Worm (Caenorhabditis elegans) whole organism, L4 larva: ENCODE data around the gene sra-32.

ENCODE experiments used
- T26A8.4 ChIP-seq: fragments of 200-800 bp; sonication (Bioruptor generic); IDR thresholded peaks from 2 replicates; pipeline ENCODE4 v1.3.6; 2022; ENCODE audit warnings: missing genetic modification characterization, missing compliant biosample characterization
- Y5F2A.4 ChIP-seq: fragments of 200-800 bp; sonication (Bioruptor generic); optimal IDR thresholded peaks from 2 replicates; lab custom pipeline; 2018; ENCODE audit warnings: mild to moderate bottlenecking, missing genetic modification characterization, missing compliant biosample characterization
- aha-1 ChIP-seq: fragments of 150-350 bp; peaks from one replicate; lab custom pipeline; 2014; ENCODE audit warnings: missing biosample characterization, missing genetic modification characterization
- ama-1 ChIP-seq: fragments of 150-350 bp; optimal IDR thresholded peaks from 2 replicates; lab custom pipeline; 2014; ENCODE audit warnings: inconsistent platforms, mixed read lengths
- ceh-28 ChIP-seq: fragments of 150-350 bp; optimal IDR thresholded peaks from 2 replicates; lab custom pipeline; 2014; ENCODE audit warnings: missing biosample characterization, missing genetic modification reagents, missing genetic modification characterization
- ceh-32 ChIP-seq: sonication (generic microtip); optimal IDR thresholded peaks from 2 replicates; lab custom pipeline; 2016; ENCODE audit warnings: mild to moderate bottlenecking, missing genetic modification characterization, missing compliant biosample characterization; ENCODE audit not compliant: poor library complexity
- ceh-44 ChIP-seq: fragments of 200-800 bp; sonication (Bioruptor generic); IDR thresholded peaks from 2 replicates; pipeline ENCODE4 v1.3.6; 2022; ENCODE audit warnings: missing genetic modification reagents, missing genetic modification characterization, missing compliant biosample characterization
- daf-12 ChIP-seq: fragments of 150-350 bp; optimal IDR thresholded peaks from 2 replicates; lab custom pipeline; 2014; ENCODE audit warnings: missing biosample characterization, missing genetic modification reagents, missing genetic modification characterization
- dmd-9 ChIP-seq: fragments of 200-800 bp; sonication (Bioruptor generic); IDR thresholded peaks from 2 replicates; pipeline ENCODE4 v1.3.6; 2022; ENCODE audit warnings: missing genetic modification reagents, missing genetic modification characterization, missing compliant biosample characterization
- duxl-1 ChIP-seq: sonication (generic microtip); optimal IDR thresholded peaks from 2 replicates; lab custom pipeline; 2016; ENCODE audit warnings: mild to moderate bottlenecking, missing genetic modification characterization, moderate library complexity, missing compliant biosample characterization; ENCODE audit not compliant: poor library complexity
- dve-1 ChIP-seq: sonication (generic microtip); optimal IDR thresholded peaks from 2 replicates; lab custom pipeline; 2017; ENCODE audit warnings: antibody characterized with exemption, mild to moderate bottlenecking, missing genetic modification characterization, missing compliant biosample characterization; ENCODE audit not compliant: insufficient read depth
- egl-43 ChIP-seq: fragments of 200-800 bp; sonication (Bioruptor generic); IDR thresholded peaks from 2 replicates; pipeline ENCODE4 v1.3.6; 2022; ENCODE audit warnings: missing genetic modification reagents, missing genetic modification characterization, missing compliant biosample characterization
- hif-1 ChIP-seq, 2 experiments: sonication (generic microtip); optimal IDR thresholded peaks; 2 replicates each; lab custom pipeline; 2016 to 2017; ENCODE audit warnings: missing compliant biosample characterization in 2 of 2, missing genetic modification characterization in 2 of 2, missing genetic modification reagents in 2 of 2, missing genotype in 2 of 2, mild to moderate bottlenecking in 1 of 2
- hlh-11 ChIP-seq: fragments of 200-800 bp; sonication (Bioruptor generic); optimal IDR thresholded peaks from 2 replicates; lab custom pipeline; 2018; ENCODE audit warnings: mild to moderate bottlenecking, missing genetic modification characterization, missing compliant biosample characterization
- hlh-30 ChIP-seq: sonication (generic microtip); optimal IDR thresholded peaks from 2 replicates; lab custom pipeline; 2017; ENCODE audit warnings: antibody characterized with exemption, mild to moderate bottlenecking, missing genetic modification characterization, missing compliant biosample characterization; ENCODE audit not compliant: insufficient read depth
- jun-1 ChIP-seq: fragments of 150-350 bp; optimal IDR thresholded peaks from 2 replicates; lab custom pipeline; 2014; ENCODE audit warnings: missing biosample characterization, missing genetic modification reagents, missing genetic modification characterization
- lim-7 ChIP-seq: fragments of 200-800 bp; sonication (Bioruptor generic); IDR thresholded peaks from 2 replicates; pipeline ENCODE4 v1.3.6; 2022; ENCODE audit warnings: missing genetic modification characterization, missing compliant biosample characterization
- lin-29 ChIP-seq: fragments of 200-800 bp; sonication (Bioruptor generic); IDR thresholded peaks from 2 replicates; pipeline ENCODE4 v1.3.6; 2022; ENCODE audit warnings: missing genetic modification reagents, missing genetic modification characterization, missing compliant biosample characterization
- lin-39 ChIP-seq: fragments of 150-350 bp; optimal IDR thresholded peaks from 2 replicates; lab custom pipeline; 2014; ENCODE audit warnings: missing biosample characterization, missing genetic modification reagents, missing genetic modification characterization
- madf-9 ChIP-seq: fragments of 200-800 bp; sonication (Bioruptor generic); conservative IDR thresholded peaks from 2 replicates; pipeline ENCODE4 v1.3.6; 2022; ENCODE audit warnings: missing genetic modification reagents, missing genetic modification characterization, missing compliant biosample characterization
- mdl-1 ChIP-seq, 2 experiments: fragments of 150-350 bp in 1 of 2; sonication (generic microtip) in 1 of 2; optimal IDR thresholded peaks; 2 replicates each; lab custom pipeline; 2014 to 2017; ENCODE audit warnings: missing biosample characterization in 2 of 2, missing genetic modification characterization in 2 of 2
- mxl-3 ChIP-seq: fragments of 200-800 bp; sonication (Bioruptor generic); optimal IDR thresholded peaks from 2 replicates; lab custom pipeline; 2018; ENCODE audit warnings: mild to moderate bottlenecking, missing genetic modification characterization, missing compliant biosample characterization
- nhr-102 ChIP-seq: sonication (generic microtip); optimal IDR thresholded peaks from 2 replicates; lab custom pipeline; 2016; ENCODE audit warnings: mild to moderate bottlenecking, missing genetic modification characterization, moderate library complexity, missing compliant biosample characterization
- nhr-11 ChIP-seq: fragments of 150-350 bp; optimal IDR thresholded peaks from 2 replicates; lab custom pipeline; 2014; ENCODE audit warnings: missing biosample characterization, missing genetic modification characterization
- nhr-25 ChIP-seq: sonication (generic microtip); optimal IDR thresholded peaks from 2 replicates; lab custom pipeline; 2017; ENCODE audit warnings: missing genetic modification characterization, mild to moderate bottlenecking, missing compliant biosample characterization, antibody characterized with exemption, moderate library complexity, borderline replicate concordance; ENCODE audit not compliant: insufficient read depth
- nhr-28 ChIP-seq: fragments of 150-350 bp; optimal IDR thresholded peaks from 2 replicates; lab custom pipeline; 2014; ENCODE audit warnings: missing biosample characterization, missing genetic modification characterization
- nhr-41 ChIP-seq: fragments of 200-800 bp; sonication (Bioruptor generic); IDR thresholded peaks from 2 replicates; pipeline ENCODE4 v1.3.6; 2022; ENCODE audit warnings: missing genetic modification reagents, missing genetic modification characterization, missing compliant biosample characterization
- nhr-42 ChIP-seq: fragments of 200-800 bp; sonication (Bioruptor generic); IDR thresholded peaks from 2 replicates; pipeline ENCODE4 v1.3.6; 2022; ENCODE audit warnings: missing genetic modification characterization, missing compliant biosample characterization
- nhr-77 ChIP-seq: fragments of 150-350 bp; optimal IDR thresholded peaks from 2 replicates; lab custom pipeline; 2014; ENCODE audit warnings: missing biosample characterization, missing genetic modification characterization
- pha-4 ChIP-seq, 2 experiments: fragments of 150-350 bp in 1 of 2; fragments of 200-800 bp in 1 of 2; sonication (Bioruptor generic) in 1 of 2; IDR thresholded peaks in 1 of 2; optimal IDR thresholded peaks in 1 of 2; 2 replicates each; pipeline versions ENCODE4 v1.3.6 to Lab custom; 2014 to 2022; ENCODE audit warnings: missing genetic modification characterization in 2 of 2, missing genetic modification reagents in 2 of 2, missing biosample characterization in 1 of 2, missing compliant biosample characterization in 1 of 2
- php-3 ChIP-seq: fragments of 200-800 bp; sonication (Bioruptor generic); IDR thresholded peaks from 2 replicates; pipeline ENCODE4 v1.3.6; 2022; ENCODE audit warnings: missing genetic modification reagents, missing genetic modification characterization, missing compliant biosample characterization
- pqm-1 ChIP-seq: sonication (generic microtip); optimal IDR thresholded peaks from 2 replicates; lab custom pipeline; 2017; ENCODE audit warnings: missing biosample characterization, missing genetic modification characterization
- saeg-2 ChIP-seq: fragments of 200-800 bp; sonication (Bioruptor generic); IDR thresholded peaks from 2 replicates; pipeline ENCODE4 v1.3.6; 2022; ENCODE audit warnings: missing genetic modification reagents, missing genetic modification characterization, missing compliant biosample characterization
- spr-3 ChIP-seq: fragments of 200-800 bp; sonication (Bioruptor generic); optimal IDR thresholded peaks from 2 replicates; lab custom pipeline; 2018; ENCODE audit warnings: mild to moderate bottlenecking, missing genetic modification characterization, missing compliant biosample characterization
- tra-1 ChIP-seq: fragments of 200-800 bp; sonication (Bioruptor generic); IDR thresholded peaks from 2 replicates; pipeline ENCODE4 v1.3.6; 2022; ENCODE audit warnings: missing genetic modification reagents, missing genetic modification characterization, missing compliant biosample characterization
- unc-62 ChIP-seq, 3 experiments: fragments of 150-350 bp in 1 of 3; sonication (generic microtip); optimal IDR thresholded peaks in 2 of 3; peaks in 1 of 3; 1 replicate in 1 of 3; 2 replicates in 2 of 3; lab custom pipeline; 2014 to 2017; ENCODE audit warnings: missing biosample characterization in 3 of 3, missing genetic modification characterization in 3 of 3, missing genetic modification reagents in 3 of 3, missing genotype in 1 of 3
- vab-7 ChIP-seq: fragments of 200-800 bp; sonication (Bioruptor generic); IDR thresholded peaks from 2 replicates; pipeline ENCODE4 v1.3.6; 2022; ENCODE audit warnings: missing genetic modification reagents, missing genetic modification characterization, missing compliant biosample characterization
- zfp-3 ChIP-seq: fragments of 200-800 bp; sonication (Bioruptor generic); conservative IDR thresholded peaks from 2 replicates; pipeline ENCODE4 v1.3.6; 2022; ENCODE audit warnings: missing genetic modification reagents, missing genetic modification characterization, missing compliant biosample characterization
- zip-11 ChIP-seq: fragments of 200-800 bp; sonication (Bioruptor generic); IDR thresholded peaks from 2 replicates; pipeline ENCODE4 v1.3.6; 2022; ENCODE audit warnings: missing genetic modification characterization, missing compliant biosample characterization
- ztf-11 ChIP-seq: fragments of 150-350 bp; optimal IDR thresholded peaks from 2 replicates; lab custom pipeline; 2014; ENCODE audit warnings: missing biosample characterization, missing genetic modification characterization
- ztf-7 ChIP-seq: fragments of 150-350 bp; optimal IDR thresholded peaks from 2 replicates; lab custom pipeline; 2014; ENCODE audit warnings: missing biosample characterization, missing genetic modification characterization

Gene sra-32

DNA sequence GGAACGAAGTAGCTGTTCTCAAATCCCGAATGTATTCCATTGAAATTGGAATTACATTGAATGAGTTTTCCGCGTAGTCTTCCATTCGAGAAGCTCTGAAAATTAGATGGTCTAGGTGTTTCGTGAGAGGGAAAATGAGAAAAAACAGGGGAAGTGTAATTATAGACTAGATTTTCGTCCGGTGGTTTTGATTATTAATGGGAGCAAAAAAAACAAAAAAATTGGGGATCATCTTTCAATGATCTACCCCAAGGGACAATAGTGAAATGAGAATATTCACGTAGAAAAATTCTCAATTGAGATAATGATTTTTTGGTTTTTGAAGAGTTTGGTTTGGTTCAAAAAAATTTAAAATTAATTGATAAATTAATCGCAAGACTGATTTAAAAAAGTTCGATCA, at the start of gene sra-32:
Gene sra-32, minus strand, starts transcription at position 101 of the 400 bp plus-strand sequence.
- TF ChIP-seq ceh-44 (GFP tag; lab: Robert Waterston, UW) (no peak), dve-1 (tag; lab: Kevin White, UChicago) (no peak), hlh-11 (tag; lab: Kevin White, UChicago) (no peak), pqm-1 (tag; lab: Kevin White, UChicago) (no peak), lin-39 (no peak), mxl-3 (GFP tag; lab: Kevin White, UChicago) (no peak), nhr-77 (tag; lab: Kevin White, UChicago) (no peak), jun-1 (tag; lab: Kevin White, UChicago) (no peak), pha-4 (GFP tag; IDR thresholded peaks at IDR 0.05; lab: Robert Waterston, UW) (no peak), pha-4 (tag; optimal IDR thresholded peaks at IDR 0.05; lab: Kevin White, UChicago) (no peak), zfp-3 (GFP tag; lab: Robert Waterston, UW) (no peak), nhr-25 (tag; lab: Kevin White, UChicago) (no peak), vab-7 (no peak), mdl-1 (tag; optimal IDR thresholded peaks at IDR 0.05; lab: Kevin White, UChicago) (no peak), ceh-32 (tag; lab: Kevin White, UChicago) (no peak), duxl-1 (tag; lab: Kevin White, UChicago) (no peak), php-3 (GFP tag; lab: Robert Waterston, UW) (no peak), madf-9 (no peak), zip-11 (GFP tag; lab: Robert Waterston, UW) (no peak)

- TF ChIP-seq ztf-7 (no peak), dmd-9 (GFP tag; lab: Robert Waterston, UW) (no peak), nhr-102 (tag; lab: Kevin White, UChicago) (no peak), unc-62 (GFP tag; optimal IDR thresholded peaks at IDR 0.05 in 1 of 2; lab: Kevin White, UChicago) (peak in 1 of 2 experiments; percentile 41), unc-62 (tag; optimal IDR thresholded peaks at IDR 0.05; lab: Kevin White, UChicago) (no peak), aha-1 (tag; lab: Kevin White, UChicago) (peak; percentile 68)
Measured at ce11 chrII:4581090-4581489, 49.3 kb upstream of the sra-32 start.

DNA sequence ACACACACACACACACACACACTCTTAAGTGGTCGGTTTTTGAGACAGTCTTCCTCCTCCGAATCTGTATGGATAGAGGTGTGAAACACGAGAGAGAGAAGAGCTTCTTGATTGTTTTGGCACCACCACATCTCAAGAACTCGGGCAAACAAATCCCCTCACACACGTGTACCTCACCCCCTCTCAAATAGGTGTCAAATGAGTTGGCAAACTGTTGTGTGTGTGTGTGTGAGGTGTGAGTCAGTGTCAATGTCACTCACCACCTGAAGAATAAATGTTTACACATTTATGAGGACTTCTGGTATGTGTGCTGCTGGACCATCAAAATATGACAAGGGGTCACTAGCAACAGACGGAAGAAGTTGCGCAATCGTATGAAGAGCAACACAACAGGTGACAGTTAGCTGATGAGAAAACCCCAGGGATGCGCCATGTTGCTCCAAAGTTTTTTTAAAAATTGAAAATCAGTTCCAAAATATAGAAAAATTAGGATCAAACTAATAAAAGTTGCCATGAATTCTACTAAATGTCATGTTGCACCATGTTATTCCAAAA, 48.2 kb upstream of the sra-32 start:
- no peak for TF ChIP-seq nhr-11 (tag; lab: Kevin White, UChicago)
- no peak for TF ChIP-seq lin-39
- no peak for TF ChIP-seq ztf-7
- no peak for TF ChIP-seq zfp-3 (GFP tag; lab: Robert Waterston, UW)
- TF ChIP-seq nhr-28, result no peak
- TF ChIP-seq tra-1 (GFP tag; lab: Robert Waterston, UW), result no peak
- no peak for TF ChIP-seq hlh-30 (tag; lab: Kevin White, UChicago)
- TF ChIP-seq nhr-77 (tag; lab: Kevin White, UChicago), result no peak
- no peak for TF ChIP-seq lin-29 (GFP tag; lab: Robert Waterston, UW)
- no peak for TF ChIP-seq saeg-2 (GFP tag; lab: Robert Waterston, UW)

- TF ChIP-seq T26A8.4 (GFP tag; lab: Robert Waterston, UW) (no peak), nhr-42 (GFP tag; lab: Robert Waterston, UW) (no peak), lim-7 (GFP tag; lab: Robert Waterston, UW) (no peak), nhr-41 (no peak), Y5F2A.4 (no peak), ceh-28 (no peak), pqm-1 (tag; lab: Kevin White, UChicago) (no peak), hif-1 (tag; optimal IDR thresholded peaks at IDR 0.05; lab: Kevin White, UChicago) (no peak), ama-1 (no peak), ztf-11 (tag; lab: Kevin White, UChicago) (no peak), daf-12 (tag; lab: Kevin White, UChicago) (no peak), ceh-44 (GFP tag; lab: Robert Waterston, UW) (no peak), ceh-32 (tag; lab: Kevin White, UChicago) (no peak), spr-3 (no peak), madf-9 (no peak), egl-43 (GFP tag; lab: Robert Waterston, UW) (no peak), hlh-11 (tag; lab: Kevin White, UChicago) (no peak)
Measured at ce11 chrII:4579375-4579774, 47.6 kb upstream of the sra-32 start.
